Worm (Caenorhabditis elegans): ENCODE results near the gene srw-77.

DNA sequence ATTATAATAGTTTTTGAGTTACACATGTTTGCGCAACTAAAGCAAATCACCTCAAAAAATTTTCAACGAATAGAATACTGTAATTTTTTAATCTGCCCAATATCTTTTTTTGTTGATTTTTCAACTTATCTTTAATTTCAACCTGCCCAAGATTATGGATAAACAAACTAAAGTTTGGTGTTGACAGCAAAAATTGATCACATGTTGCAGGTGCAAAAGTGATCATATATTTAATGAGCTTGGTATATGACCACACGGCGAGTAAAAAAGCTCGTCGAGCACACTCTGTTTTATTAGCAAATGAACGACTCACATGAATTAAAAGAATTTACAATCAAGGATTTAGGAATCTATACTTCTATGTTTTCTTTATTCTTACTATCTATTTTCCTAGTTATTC, 32.1 kb upstream of the srw-77 start, which contains the start of gene srz-1:
- no peak for TF ChIP-seq ztf-4 (tag; optimal IDR thresholded peaks at IDR 0.05)
- TF ChIP-seq zag-1 (tag; optimal IDR thresholded peaks at IDR 0.05) = no peak
- no peak for TF ChIP-seq elt-1 (tag; optimal IDR thresholded peaks at IDR 0.05)
- TF ChIP-seq nhr-77 (tag; optimal IDR thresholded peaks at IDR 0.05) = no peak
- TF ChIP-seq crh-2 (tag; optimal IDR thresholded peaks at IDR 0.05) = no peak
- no peak for TF ChIP-seq lsy-2 (tag; optimal IDR thresholded peaks at IDR 0.05)
- TF ChIP-seq ama-1 (optimal IDR thresholded peaks at IDR 0.05) = no peak
- TF ChIP-seq nhr-12 (tag; optimal IDR thresholded peaks at IDR 0.05) = no peak
- TF ChIP-seq ztf-1 (GFP tag; conservative IDR thresholded peaks at IDR 0.05) = no peak
- no peak for TF ChIP-seq peb-1 (tag; optimal IDR thresholded peaks at IDR 0.05)
- no peak for TF ChIP-seq ceh-82 (tag; optimal IDR thresholded peaks at IDR 0.05)
- no peak for TF ChIP-seq lin-39 (tag; optimal IDR thresholded peaks at IDR 0.05)

All from whole organism, L2 larva.